Worm (Caenorhabditis elegans): Measurements from ENCODE around the gene mpst-7.

mpst-7 gene

ce11 chrV:12968555-12968954 lies 7.6 kb upstream of the mpst-7 start, which contains the start of gene lin-46:
TSS of gene lin-46 (plus strand) at chrV:12968855.
- TF ChIP-seq F55B11.4 (tag; optimal IDR thresholded peaks at IDR 0.05; ENCODE audit: borderline replicate concordance, insufficient read depth) (no peak), nhr-179 (tag; optimal IDR thresholded peaks at IDR 0.05) (no peak), ceh-79 (tag; optimal IDR thresholded peaks at IDR 0.05) (no peak), ceh-91 (GFP tag; IDR thresholded peaks at IDR 0.05) (no peak), nhr-80 (tag; optimal IDR thresholded peaks at IDR 0.05) (no peak), die-1 (tag; optimal IDR thresholded peaks at IDR 0.05) (no peak), mxl-1 (tag; optimal IDR thresholded peaks at IDR 0.05) (no peak), athp-1 (tag; optimal IDR thresholded peaks at IDR 0.05) (no peak), mel-28 (tag; optimal IDR thresholded peaks at IDR 0.05; ENCODE audit: borderline replicate concordance) (no peak), ceh-100 (GFP tag; IDR thresholded peaks at IDR 0.05) (no peak), B0019.2 (GFP tag; conservative IDR thresholded peaks at IDR 0.05) (no peak), hsf-1 (GFP tag; IDR thresholded peaks at IDR 0.05) (no peak), egrh-3 (GFP tag; IDR thresholded peaks at IDR 0.05) (no peak), zim-3 (tag; optimal IDR thresholded peaks at IDR 0.05) (no peak), attf-5 (GFP tag; optimal IDR thresholded peaks at IDR 0.05) (no peak), xnd-1 (tag; optimal IDR thresholded peaks at IDR 0.05) (no peak), cebp-1 (GFP tag; IDR thresholded peaks at IDR 0.05) (no peak), cebp-1 (tag; optimal IDR thresholded peaks at IDR 0.05) (no peak), madf-10 (tag; optimal IDR thresholded peaks at IDR 0.05) (no peak)

ce11 chrV:12967925-12968327 lies 7.0 kb upstream of the mpst-7 start, which contains the start of gene R186.8:
TSS of gene R186.8 (minus strand) at chrV:12967982.
- TF ChIP-seq egl-18 (GFP tag; IDR thresholded peaks at IDR 0.05) (0 out of 2 replicates have a peak, but pooled peaks have one; percentile 56), nhr-80 (tag; optimal IDR thresholded peaks at IDR 0.05) (peak; percentile 68), ztf-3 (GFP tag; optimal IDR thresholded peaks at IDR 0.05) (peak; percentile 23), let-607 (tag; optimal IDR thresholded peaks at IDR 0.05) (peak; percentile 91 to 94), dox-1 (GFP tag; IDR thresholded peaks at IDR 0.05) (peak; percentile 97), hmg-1.2 (GFP tag; IDR thresholded peaks at IDR 0.05) (peak; percentile 92), dpl-1 (GFP tag; optimal IDR thresholded peaks at IDR 0.05) (peak; percentile 19), B0336.3 (GFP tag; IDR thresholded peaks at IDR 0.05) (peak; percentile 76; the same call in 1 of the 2 replicates), egrh-3 (GFP tag; IDR thresholded peaks at IDR 0.05) (peak; percentile 57; the same call in 1 of the 2 replicates), madf-3 (GFP tag; IDR thresholded peaks at IDR 0.05) (peak; percentile 78; the same call in 1 of the 2 replicates), F33H1.4 (GFP tag; IDR thresholded peaks at IDR 0.05) (peak; percentile 70), attf-5 (GFP tag; optimal IDR thresholded peaks at IDR 0.05) (peak; percentile 92), Y67H2A.10 (GFP tag; conservative IDR thresholded peaks at IDR 0.05) (peak; percentile 68; the same call in 1 of the 2 replicates), ceh-27 (GFP tag; optimal IDR thresholded peaks at IDR 0.05) (peak; percentile 40), madf-6 (GFP tag; IDR thresholded peaks at IDR 0.05) (peak; percentile 68), tlf-1 (GFP tag; optimal IDR thresholded peaks at IDR 0.05) (peak; percentile 57), ceh-100 (GFP tag; IDR thresholded peaks at IDR 0.05) (peak; percentile 72), lin-26 (GFP tag; IDR thresholded peaks at IDR 0.05) (peak; percentile 68; the same call in 1 of the 2 replicates), madf-10 (tag; optimal IDR thresholded peaks at IDR 0.05) (peak; percentile 15), D2030.7 (GFP tag; IDR thresholded peaks at IDR 0.05) (peak; percentile 79), mcd-1 (GFP tag; IDR thresholded peaks at IDR 0.05) (peak; percentile 98), attf-3 (GFP tag; conservative IDR thresholded peaks at IDR 0.05) (peak; percentile 88), lin-54 (GFP tag; optimal IDR thresholded peaks at IDR 0.05) (peak; percentile 66), nhr-90 (tag; optimal IDR thresholded peaks at IDR 0.05) (peak; percentile 16), madf-8 (GFP tag; conservative IDR thresholded peaks at IDR 0.05) (peak; percentile 28; the same call in 1 of the 2 replicates), nfyb-1 (GFP tag; IDR thresholded peaks at IDR 0.05) (peak; percentile 86), cebp-1 (GFP tag; IDR thresholded peaks at IDR 0.05) (peak; percentile 57; the same call in 1 of the 2 replicates), cebp-1 (tag; optimal IDR thresholded peaks at IDR 0.05) (peak; percentile 58), attf-6 (GFP tag; IDR thresholded peaks at IDR 0.05) (peak; percentile 29; the same call in 1 of the 2 replicates), ekl-4 (GFP tag; IDR thresholded peaks at IDR 0.05) (peak; percentile 78), rcor-1 (GFP tag; IDR thresholded peaks at IDR 0.05) (peak; percentile 81), ztf-26 (tag; optimal IDR thresholded peaks at IDR 0.05) (peak; percentile 71), tbp1 (GFP tag; optimal IDR thresholded peaks at IDR 0.05) (peak; percentile 60), ztf-6 (GFP tag; IDR thresholded peaks at IDR 0.05) (0 out of 2 replicates have a peak, but pooled peaks have one; percentile 7), ztf-18 (tag; optimal IDR thresholded peaks at IDR 0.05) (peak; percentile 72), ceh-91 (GFP tag; IDR thresholded peaks at IDR 0.05) (peak; percentile 89)
